Worm (Caenorhabditis elegans): Measurements from ENCODE around the gene nstp-4.

DNA sequence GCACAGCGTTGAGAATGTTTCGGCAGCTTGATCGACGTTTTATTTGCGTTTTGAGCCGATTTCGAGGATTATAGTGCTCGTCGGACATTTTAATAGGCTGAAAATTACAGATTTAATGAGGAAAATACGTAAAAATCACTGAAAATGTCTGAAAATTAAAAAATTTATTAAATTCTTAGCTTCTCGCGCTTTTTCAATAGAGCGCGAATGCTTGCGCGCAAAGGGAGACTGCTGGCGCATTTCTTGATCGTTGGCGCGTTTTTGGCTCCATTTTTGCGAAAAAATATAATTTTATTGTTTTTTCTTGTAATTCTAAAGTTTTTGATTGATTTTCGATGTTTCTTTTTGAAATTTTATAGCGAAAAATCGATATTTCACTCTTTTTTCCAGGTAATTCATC is 22.2 kb downstream of the nstp-4 start, which contains the start of the genes dnsn-1 and C24H12.4:
- TF ChIP-seq unc-39 (tag; optimal IDR thresholded peaks at IDR 0.05) (no peak), ZK546.5 (tag; optimal IDR thresholded peaks at IDR 0.05) (peak; percentile 55), ztf-4 (tag; optimal IDR thresholded peaks at IDR 0.05) (peak; percentile 82), ztf-1 (GFP tag; conservative IDR thresholded peaks at IDR 0.05) (no peak), ztf-11 (tag; optimal IDR thresholded peaks at IDR 0.05) (no peak), nhr-11 (tag; optimal IDR thresholded peaks at IDR 0.05) (no peak), lin-39 (tag; optimal IDR thresholded peaks at IDR 0.05) (no peak)
